Fruit fly (Drosophila melanogaster) whole organism, wandering third instar larva: Measurements from ENCODE around the gene CG4009.

ENCODE experiments used
- Abd-B ChIP-seq: fragments of >200 bp; optimal IDR thresholded peaks from 2 replicates; lab custom pipeline; 2017; ENCODE audit warnings: missing biosample characterization, missing genetic modification characterization
- CG32264 ChIP-seq: fragments of 200-800 bp; sonication (Bioruptor generic); optimal IDR thresholded peaks from 2 replicates; lab custom pipeline; 2016; ENCODE audit warnings: missing biosample characterization, missing genetic modification characterization
- CG9705 ChIP-seq: fragments of 200-800 bp; sonication (Bioruptor generic); optimal IDR thresholded peaks from 2 replicates; lab custom pipeline; 2018; ENCODE audit warnings: missing biosample characterization, mild to moderate bottlenecking, missing genetic modification characterization
- CrebA ChIP-seq: fragments of 200-800 bp; sonication (Bioruptor generic); optimal IDR thresholded peaks from 2 replicates; lab custom pipeline; 2016; ENCODE audit warnings: missing biosample characterization, mild to moderate bottlenecking, missing genetic modification characterization, borderline replicate concordance
- Dfd ChIP-seq: fragments of >200 bp; optimal IDR thresholded peaks from 2 replicates; lab custom pipeline; 2017; ENCODE audit warnings: missing biosample characterization, missing genetic modification characterization
- Dif ChIP-seq: fragments of 200-275, 200-300 bp; sonication (Bioruptor generic); optimal IDR thresholded peaks from 2 replicates; lab custom pipeline; 2018; ENCODE audit warnings: missing biosample characterization, missing genetic modification characterization; ENCODE audit not compliant: partially characterized antibody
- GATAd ChIP-seq: sonication (Bioruptor generic); optimal IDR thresholded peaks from 2 replicates; lab custom pipeline; 2016; ENCODE audit warnings: missing biosample characterization, missing genetic modification characterization
- HLH106 ChIP-seq: fragments of 200-800 bp; optimal IDR thresholded peaks from 3 replicates; lab custom pipeline; 2019; ENCODE audit warnings: missing biosample characterization, mild to moderate bottlenecking, missing genetic modification characterization, moderate library complexity
- Hnf4 ChIP-seq: fragments of 200-800 bp; sonication (Bioruptor generic); optimal IDR thresholded peaks from 2 replicates; lab custom pipeline; 2016; ENCODE audit warnings: missing biosample characterization, mild to moderate bottlenecking, missing genetic modification characterization
- Hr78 ChIP-seq: fragments of >200 bp; optimal IDR thresholded peaks from 2 replicates; lab custom pipeline; 2017; ENCODE audit warnings: missing biosample characterization, missing genetic modification characterization
- Hr83 ChIP-seq: fragments of 200-300 bp; sonication (Bioruptor generic); optimal IDR thresholded peaks from 2 replicates; lab custom pipeline; 2016; ENCODE audit warnings: missing biosample characterization, mild to moderate bottlenecking, missing genetic modification characterization, moderate library complexity; ENCODE audit not compliant: poor library complexity, severe bottlenecking
- Jra ChIP-seq: sonication (Bioruptor generic); optimal IDR thresholded peaks from 2 replicates; lab custom pipeline; 2016; ENCODE audit warnings: missing biosample characterization, missing genetic modification characterization
- Mio ChIP-seq: sonication (Bioruptor generic); optimal IDR thresholded peaks from 2 replicates; lab custom pipeline; 2016; ENCODE audit warnings: missing biosample characterization, missing genetic modification characterization
- Myc ChIP-seq: fragments of >200 bp; optimal IDR thresholded peaks from 2 replicates; lab custom pipeline; 2017
- N ChIP-seq: fragments of >200 bp; optimal IDR thresholded peaks from 2 replicates; lab custom pipeline; 2018; ENCODE audit warnings: missing biosample characterization, missing external identifiers, missing genetic modification characterization
- OdsH ChIP-seq: fragments of 200-800 bp; sonication (Bioruptor generic); optimal IDR thresholded peaks from 2 replicates; lab custom pipeline; 2016; ENCODE audit warnings: missing biosample characterization, mild to moderate bottlenecking, missing genetic modification characterization
- Rel ChIP-seq, 2 experiments: fragments of 200-800 bp; sonication (Bioruptor generic) in 1 of 2; optimal IDR thresholded peaks; 2 replicates in 1 of 2; 3 replicates in 1 of 2; lab custom pipeline; 2016 to 2019; ENCODE audit warnings: mild to moderate bottlenecking in 2 of 2, missing biosample characterization in 2 of 2, missing genetic modification characterization in 2 of 2, moderate library complexity in 1 of 2
- Sp1 ChIP-seq: fragments of 200-800 bp; sonication (Bioruptor generic); optimal IDR thresholded peaks from 3 replicates; lab custom pipeline; 2019; ENCODE audit warnings: missing biosample characterization, mild to moderate bottlenecking, missing genetic modification characterization, moderate library complexity
- Vsx2 ChIP-seq: fragments of 200-300, 225-300 bp; sonication (Bioruptor generic); optimal IDR thresholded peaks from 2 replicates; lab custom pipeline; 2018; ENCODE audit warnings: missing biosample characterization, missing genetic modification characterization; ENCODE audit not compliant: partially characterized antibody
- br ChIP-seq: fragments of 200-800 bp; sonication (Bioruptor generic); optimal IDR thresholded peaks from 2 replicates; lab custom pipeline; 2016; ENCODE audit warnings: missing biosample characterization, missing genetic modification characterization
- brk ChIP-seq: fragments of 200-800 bp; sonication (Bioruptor generic); optimal IDR thresholded peaks from 2 replicates; lab custom pipeline; 2016; ENCODE audit warnings: missing biosample characterization, mild to moderate bottlenecking, missing genetic modification characterization
- dl ChIP-seq, 2 experiments: fragments of 175-275, 200-275 bp in 1 of 2; fragments of 200-275 bp in 1 of 2; sonication (Bioruptor generic); optimal IDR thresholded peaks; lab custom pipeline; 2018; ENCODE audit warnings: mild to moderate bottlenecking in 2 of 2, missing biosample characterization in 2 of 2, missing genetic modification characterization in 2 of 2, moderate library complexity in 2 of 2; ENCODE audit not compliant: partially characterized antibody in 2 of 2, insufficient read depth in 1 of 2
- dmrt93B ChIP-seq: fragments of 200-800 bp; sonication (Bioruptor generic); optimal IDR thresholded peaks from 2 replicates; lab custom pipeline; 2018; ENCODE audit warnings: missing biosample characterization, mild to moderate bottlenecking, missing genetic modification characterization
- dsf ChIP-seq: sonication (Bioruptor generic); optimal IDR thresholded peaks from 2 replicates; lab custom pipeline; 2016; ENCODE audit warnings: missing biosample characterization, missing genetic modification characterization, borderline replicate concordance
- foxo ChIP-seq, 2 experiments: fragments of 200-800 bp; sonication (Bioruptor generic); optimal IDR thresholded peaks; 2 replicates in 1 of 2; 3 replicates in 1 of 2; lab custom pipeline; 2016 to 2017; ENCODE audit warnings: missing biosample characterization in 2 of 2, missing genetic modification characterization in 2 of 2
- fru ChIP-seq: fragments of 200-800 bp; sonication (Bioruptor generic); optimal IDR thresholded peaks from 3 replicates; lab custom pipeline; 2016; ENCODE audit warnings: missing biosample characterization, mild to moderate bottlenecking, missing genetic modification characterization
- h ChIP-seq: fragments of 200-800 bp; sonication (Bioruptor generic); optimal IDR thresholded peaks from 3 replicates; lab custom pipeline; 2016; ENCODE audit warnings: missing biosample characterization, mild to moderate bottlenecking, missing genetic modification characterization
- jim ChIP-seq: fragments of 175-275, 200-325 bp; sonication (Bioruptor generic); optimal IDR thresholded peaks from 2 replicates; lab custom pipeline; 2016; ENCODE audit warnings: missing biosample characterization, mild to moderate bottlenecking, missing genetic modification characterization
- lola ChIP-seq: fragments of >200 bp; optimal IDR thresholded peaks from 2 replicates; lab custom pipeline; 2017; ENCODE audit warnings: missing biosample characterization, missing genetic modification characterization
- psq ChIP-seq: fragments of 200-800 bp; sonication (Bioruptor generic); optimal IDR thresholded peaks from 3 replicates; lab custom pipeline; 2017; ENCODE audit warnings: missing biosample characterization, mild to moderate bottlenecking, missing genetic modification characterization, moderate library complexity
- rgr ChIP-seq: fragments of 200-800 bp; sonication (Bioruptor generic); optimal IDR thresholded peaks from 3 replicates; lab custom pipeline; 2016; ENCODE audit warnings: missing biosample characterization, mild to moderate bottlenecking, missing genetic modification characterization
- sage ChIP-seq: fragments of 200-800 bp; sonication (Bioruptor generic); optimal IDR thresholded peaks from 2 replicates; lab custom pipeline; 2016; ENCODE audit warnings: missing biosample characterization, mild to moderate bottlenecking, missing genetic modification characterization
- sv ChIP-seq: fragments of 200-800 bp; sonication (Bioruptor generic); optimal IDR thresholded peaks from 3 replicates; lab custom pipeline; 2016; ENCODE audit warnings: missing biosample characterization, missing genetic modification characterization
- tai ChIP-seq: sonication (Bioruptor generic); optimal IDR thresholded peaks from 2 replicates; lab custom pipeline; 2016; ENCODE audit warnings: missing biosample characterization, missing genetic modification characterization
- woc ChIP-seq: sonication (Bioruptor generic); optimal IDR thresholded peaks from 2 replicates; lab custom pipeline; 2016; ENCODE audit warnings: missing biosample characterization, mild to moderate bottlenecking, missing genetic modification characterization

CG4009 gene

dm6 chr3R:17008018-17008674, 27.7 kb downstream of the CG4009 start, which contains the start of gene CG8907:
TSS of gene CG8907 (plus strand) at chr3R:17008269.
- TF ChIP-seq rgr (no peak), dsf (GFP tag; lab: Kevin White, UChicago) (no peak), h (GFP tag; lab: Kevin White, UChicago) (peak; percentile 74), fru (GFP tag; lab: Kevin White, UChicago) (peak; percentile 27), lola (GFP tag; lab: Kevin White, UChicago) (no peak), Dfd (no peak), tai (GFP tag; lab: Kevin White, UChicago) (no peak), Rel (GFP tag; optimal IDR thresholded peaks at IDR 0.05; lab: Kevin White, UChicago) (no peak), Rel (tag; optimal IDR thresholded peaks at IDR 0.05; lab: Kevin White, UChicago) (peak; percentile 7), N (GFP tag; lab: Kevin White, UChicago) (no peak), sage (no peak), foxo (GFP tag; optimal IDR thresholded peaks at IDR 0.05; lab: Kevin White, UChicago) (no peak), CG32264 (GFP tag; lab: Kevin White, UChicago) (no peak), Vsx2 (GFP tag; lab: Kevin White, UChicago) (peak; percentile 27)

dm6 chr3R:17007336-17007735, 28.5 kb downstream of the CG4009 start:
- TF ChIP-seq fru (GFP tag; lab: Kevin White, UChicago) (no peak), N (GFP tag; lab: Kevin White, UChicago) (no peak), Dfd (no peak), dl (GFP tag; optimal IDR thresholded peaks at IDR 0.05; lab: Kevin White, UChicago; ENCODE audit: insufficient read depth in 1 of 2, partially characterized antibody in 2 of 2) (no peak), Hr83 (no peak), Hnf4 (GFP tag; lab: Kevin White, UChicago) (no peak), h (GFP tag; lab: Kevin White, UChicago) (no peak), Sp1 (GFP tag; lab: Kevin White, UChicago) (no peak), dsf (GFP tag; lab: Kevin White, UChicago) (no peak), br (no peak), Dif (GFP tag; lab: Kevin White, UChicago) (no peak), brk (no peak), Myc (lab: Kevin White, UChicago) (no peak), Hr78 (no peak), rgr (no peak), dmrt93B (GFP tag; lab: Kevin White, UChicago) (no peak), HLH106 (tag; lab: Kevin White, UChicago) (no peak), foxo (GFP tag; optimal IDR thresholded peaks at IDR 0.05; lab: Kevin White, UChicago) (no peak), Jra (GFP tag; lab: Kevin White, UChicago) (no peak), Vsx2 (GFP tag; lab: Kevin White, UChicago) (no peak)

dm6 chr3R:17003468-17003867, 32.4 kb downstream of the CG4009 start:
- no peak for TF ChIP-seq HLH106 (tag; lab: Kevin White, UChicago)
- TF ChIP-seq lola (GFP tag; lab: Kevin White, UChicago): no peak
- no peak for TF ChIP-seq Rel (GFP tag; optimal IDR thresholded peaks at IDR 0.05; lab: Kevin White, UChicago)
- TF ChIP-seq Rel (tag; optimal IDR thresholded peaks at IDR 0.05; lab: Kevin White, UChicago): peak; percentile 90
- no peak for TF ChIP-seq Dif (GFP tag; lab: Kevin White, UChicago)
- TF ChIP-seq, all 38 proteins: peak for 1

- TF ChIP-seq CrebA (GFP tag; lab: Kevin White, UChicago) (no peak), CG9705 (no peak), N (GFP tag; lab: Kevin White, UChicago) (no peak), jim (GFP tag; lab: Kevin White, UChicago) (no peak), GATAd (GFP tag; lab: Kevin White, UChicago) (no peak), sv (GFP tag; lab: Kevin White, UChicago) (no peak), Dfd (no peak), tai (GFP tag; lab: Kevin White, UChicago) (no peak), Mio (GFP tag; lab: Kevin White, UChicago) (no peak), Dif (GFP tag; lab: Kevin White, UChicago) (no peak), Myc (lab: Kevin White, UChicago) (no peak), brk (no peak), Rel (GFP tag; optimal IDR thresholded peaks at IDR 0.05; lab: Kevin White, UChicago) (no peak), Rel (tag; optimal IDR thresholded peaks at IDR 0.05; lab: Kevin White, UChicago) (peak; percentile 96), br (no peak), psq (GFP tag; lab: Kevin White, UChicago) (no peak), dmrt93B (GFP tag; lab: Kevin White, UChicago) (no peak), foxo (GFP tag; optimal IDR thresholded peaks at IDR 0.05; lab: Kevin White, UChicago) (no peak), HLH106 (tag; lab: Kevin White, UChicago) (no peak), lola (GFP tag; lab: Kevin White, UChicago) (no peak), Hnf4 (GFP tag; lab: Kevin White, UChicago) (peak; percentile 50), woc (no peak), Hr78 (no peak), Abd-B (GFP tag; lab: Kevin White, UChicago) (no peak), OdsH (no peak), Hr83 (peak; percentile 60), h (GFP tag; lab: Kevin White, UChicago) (no peak), fru (GFP tag; lab: Kevin White, UChicago) (peak; percentile 95), dsf (GFP tag; lab: Kevin White, UChicago) (no peak)
Measured at dm6 chr3R:17002218-17003110, 33.4 kb downstream of the CG4009 start, which contains the start of the genes Sf3a1 and Irc. TSS of gene Sf3a1 (minus strand) at chr3R:17002355. TSS of gene Irc (plus strand) at chr3R:17002875.
